Worm (Caenorhabditis elegans) whole organism, mixed stage, embryonic: Measurements from ENCODE around the gene C32H11.4.

Experiments used
- M03D4.4 ChIP-seq: sonication (generic microtip); optimal IDR thresholded peaks from 2 replicates; lab custom pipeline; 2017; ENCODE audit warnings: mild to moderate bottlenecking, missing genetic modification characterization, missing compliant biosample characterization
- bed-3 ChIP-seq: fragments of 200-800 bp; sonication (Bioruptor generic); optimal IDR thresholded peaks from 3 replicates; lab custom pipeline; 2018; ENCODE audit warnings: mild to moderate bottlenecking, missing genetic modification characterization, moderate library complexity, missing compliant biosample characterization
- blmp-1 ChIP-seq: fragments of 150-350 bp; optimal IDR thresholded peaks from 2 replicates; lab custom pipeline; 2014; ENCODE audit warnings: missing biosample characterization, missing genetic modification characterization
- ceh-39 ChIP-seq: fragments of 150-350 bp; optimal IDR thresholded peaks from 2 replicates; lab custom pipeline; 2014; ENCODE audit warnings: missing biosample characterization, missing genetic modification characterization
- ceh-43 ChIP-seq: fragments of 200-800 bp; sonication (Bioruptor generic); optimal IDR thresholded peaks from 2 replicates; lab custom pipeline; 2018; ENCODE audit warnings: mild to moderate bottlenecking, missing genetic modification characterization, moderate library complexity, missing compliant biosample characterization
- ceh-83 ChIP-seq: fragments of 200-800 bp; sonication (Bioruptor generic); optimal IDR thresholded peaks from 2 replicates; lab custom pipeline; 2018; ENCODE audit warnings: mild to moderate bottlenecking, missing genetic modification characterization, missing compliant biosample characterization
- ces-1 ChIP-seq: fragments of 150-350 bp; optimal IDR thresholded peaks from 2 replicates; lab custom pipeline; 2014; ENCODE audit warnings: missing biosample characterization, missing genetic modification reagents, missing genetic modification characterization
- cnd-1 ChIP-seq: fragments of 200-800 bp; sonication (Bioruptor generic); optimal IDR thresholded peaks from 2 replicates; lab custom pipeline; 2018; ENCODE audit warnings: mild to moderate bottlenecking, missing genetic modification characterization, missing compliant biosample characterization
- drap-1 ChIP-seq: fragments of 200-800 bp; sonication (Bioruptor generic); optimal IDR thresholded peaks from 3 replicates; lab custom pipeline; 2018; ENCODE audit warnings: mild to moderate bottlenecking, missing genetic modification characterization, missing compliant biosample characterization
- elt-1 ChIP-seq: sonication (generic microtip); optimal IDR thresholded peaks from 2 replicates; lab custom pipeline; 2017; ENCODE audit warnings: missing genetic modification characterization, mild to moderate bottlenecking, missing compliant biosample characterization, antibody characterized with exemption, moderate library complexity, borderline replicate concordance; ENCODE audit not compliant: insufficient read depth
- elt-3 ChIP-seq: fragments of 150-350 bp; optimal IDR thresholded peaks from 2 replicates; lab custom pipeline; 2014; ENCODE audit warnings: missing biosample characterization, missing genetic modification characterization
- flh-1 ChIP-seq: fragments of 200-800 bp; sonication (Bioruptor generic); optimal IDR thresholded peaks from 2 replicates; lab custom pipeline; 2018; ENCODE audit warnings: mild to moderate bottlenecking, missing genetic modification characterization, moderate library complexity, missing compliant biosample characterization
- ham-2 ChIP-seq: fragments of 200-800 bp; sonication (Bioruptor generic); optimal IDR thresholded peaks from 2 replicates; lab custom pipeline; 2018; ENCODE audit warnings: mild to moderate bottlenecking, missing genetic modification characterization, missing compliant biosample characterization
- hlh-1 ChIP-seq: fragments of 150-350 bp; optimal IDR thresholded peaks from 2 replicates; lab custom pipeline; 2014; ENCODE audit warnings: missing biosample characterization, missing genetic modification reagents, missing genetic modification characterization
- lin-13 ChIP-seq: fragments of 150-350 bp; optimal IDR thresholded peaks from 2 replicates; lab custom pipeline; 2014; ENCODE audit warnings: missing biosample characterization, missing genetic modification characterization
- lin-32 ChIP-seq: fragments of 200-800 bp; sonication (Bioruptor generic); optimal IDR thresholded peaks from 2 replicates; lab custom pipeline; 2018; ENCODE audit warnings: mild to moderate bottlenecking, missing genetic modification characterization, missing compliant biosample characterization
- lsy-2 ChIP-seq: fragments of 150-350 bp; optimal IDR thresholded peaks from 2 replicates; lab custom pipeline; 2014; ENCODE audit warnings: missing biosample characterization, missing genetic modification characterization
- mab-5 ChIP-seq: fragments of 150-350 bp; optimal IDR thresholded peaks from 2 replicates; lab custom pipeline; 2014; ENCODE audit warnings: missing biosample characterization, missing genetic modification characterization
- mep-1 ChIP-seq: fragments of 150-350 bp; optimal IDR thresholded peaks from 2 replicates; lab custom pipeline; 2017; ENCODE audit warnings: missing biosample characterization, missing genetic modification reagents, missing genetic modification characterization, inconsistent platforms
- mls-2 ChIP-seq: sonication (generic microtip); optimal IDR thresholded peaks from 2 replicates; lab custom pipeline; 2016; ENCODE audit warnings: mild to moderate bottlenecking, missing genetic modification characterization, moderate library complexity, missing compliant biosample characterization
- nhr-237 ChIP-seq: fragments of 150-350 bp; optimal IDR thresholded peaks from 2 replicates; lab custom pipeline; 2014; ENCODE audit warnings: missing biosample characterization, missing genetic modification characterization
- nhr-28 ChIP-seq: fragments of 150-350 bp; optimal IDR thresholded peaks from 2 replicates; lab custom pipeline; 2014; ENCODE audit warnings: missing biosample characterization, missing genetic modification characterization
- nhr-76 ChIP-seq: sonication (generic microtip); optimal IDR thresholded peaks from 2 replicates; lab custom pipeline; 2017; ENCODE audit warnings: missing biosample characterization, missing genetic modification characterization
- pha-4 ChIP-seq: fragments of 150-350 bp; optimal IDR thresholded peaks from 2 replicates; lab custom pipeline; 2018; ENCODE audit warnings: missing biosample characterization, missing genetic modification reagents, missing genetic modification characterization
- sem-2 ChIP-seq: fragments of 200-800 bp; sonication (Bioruptor generic); optimal IDR thresholded peaks from 2 replicates; lab custom pipeline; 2018; ENCODE audit warnings: mild to moderate bottlenecking, missing genetic modification characterization, missing compliant biosample characterization
- tbx-8 ChIP-seq: fragments of 200-800 bp; sonication (Bioruptor generic); optimal IDR thresholded peaks from 2 replicates; lab custom pipeline; 2018; ENCODE audit warnings: mild to moderate bottlenecking, missing genetic modification characterization, moderate library complexity, missing compliant biosample characterization
- unc-39 ChIP-seq: fragments of 150-350 bp; optimal IDR thresholded peaks from 2 replicates; lab custom pipeline; 2014; ENCODE audit warnings: missing biosample characterization, missing genetic modification characterization
- unc-62 ChIP-seq: fragments of 150-350 bp; optimal IDR thresholded peaks from 2 replicates; lab custom pipeline; 2014; ENCODE audit warnings: missing biosample characterization, missing genetic modification reagents, missing genetic modification characterization
- ztf-11 ChIP-seq: fragments of 150-350 bp; optimal IDR thresholded peaks from 2 replicates; lab custom pipeline; 2014; ENCODE audit warnings: missing biosample characterization, missing genetic modification characterization

Gene C32H11.4

ce11 chrIV:12898823-12899222, 22.2 kb upstream of the C32H11.4 start:
- no peak for TF ChIP-seq pha-4 (tag; lab: Kevin White, UChicago)

- TF ChIP-seq blmp-1 (no peak), ces-1 (GFP tag; lab: Kevin White, UChicago) (no peak), elt-1 (tag; lab: Kevin White, UChicago) (no peak), mls-2 (tag; lab: Kevin White, UChicago) (no peak)
Measured at ce11 chrIV:12899392-12899791, 21.7 kb upstream of the C32H11.4 start, which contains the start of gene K08D8.9. TSS of gene K08D8.9 (plus strand) at chrIV:12899692.

ce11 chrIV:12900267-12900666, 20.8 kb upstream of the C32H11.4 start, which contains the start of gene K08D8.10:
TSS of gene K08D8.10 (plus strand) at chrIV:12900567.
- TF ChIP-seq elt-3 (tag; lab: Kevin White, UChicago) (no peak), bed-3 (no peak), ham-2 (no peak), mab-5 (tag; lab: Kevin White, UChicago) (no peak), unc-62 (no peak), pha-4 (tag; lab: Kevin White, UChicago) (no peak), M03D4.4 (tag; lab: Kevin White, UChicago) (no peak), nhr-76 (tag; lab: Kevin White, UChicago) (no peak), nhr-28 (no peak), ztf-11 (tag; lab: Kevin White, UChicago) (no peak), hlh-1 (tag; lab: Kevin White, UChicago) (no peak), ceh-43 (GFP tag; lab: Kevin White, UChicago) (no peak)

ce11 chrIV:12901602-12902001, 19.5 kb upstream of the C32H11.4 start:
- no peak for TF ChIP-seq ham-2
- no peak for TF ChIP-seq flh-1 (GFP tag; lab: Kevin White, UChicago)
- TF ChIP-seq ceh-39 (tag; lab: Kevin White, UChicago), result no peak
- TF ChIP-seq ces-1 (GFP tag; lab: Kevin White, UChicago), result no peak
- no peak for TF ChIP-seq mab-5 (tag; lab: Kevin White, UChicago)
- no peak for TF ChIP-seq lsy-2 (tag; lab: Kevin White, UChicago)
- TF ChIP-seq nhr-237 (tag; lab: Kevin White, UChicago), result no peak

- TF ChIP-seq pha-4 (tag; lab: Kevin White, UChicago) (no peak), lsy-2 (tag; lab: Kevin White, UChicago) (no peak), ztf-11 (tag; lab: Kevin White, UChicago) (no peak), ceh-43 (GFP tag; lab: Kevin White, UChicago) (no peak), bed-3 (no peak), drap-1 (no peak), tbx-8 (GFP tag; lab: Kevin White, UChicago) (no peak), mls-2 (tag; lab: Kevin White, UChicago) (no peak), ceh-39 (tag; lab: Kevin White, UChicago) (no peak), ceh-83 (GFP tag; lab: Kevin White, UChicago) (no peak), ces-1 (GFP tag; lab: Kevin White, UChicago) (no peak), cnd-1 (tag; lab: Kevin White, UChicago) (no peak), nhr-237 (tag; lab: Kevin White, UChicago) (no peak), hlh-1 (tag; lab: Kevin White, UChicago) (no peak), mep-1 (no peak), sem-2 (GFP tag; lab: Kevin White, UChicago) (no peak), nhr-76 (tag; lab: Kevin White, UChicago) (no peak), lin-13 (tag; lab: Kevin White, UChicago) (no peak), flh-1 (GFP tag; lab: Kevin White, UChicago) (no peak)
- TF ChIP-seq, all 35 proteins: peak for 0
Measured at ce11 chrIV:12902430-12903110, 18.5 kb upstream of the C32H11.4 start, which contains the start of gene K08D8.2. TSS of gene K08D8.2 (plus strand) at chrIV:12903060.

ce11 chrIV:12903687-12904086, 17.4 kb upstream of the C32H11.4 start:
- TF ChIP-seq lsy-2 (tag; lab: Kevin White, UChicago) (no peak), flh-1 (GFP tag; lab: Kevin White, UChicago) (no peak), elt-1 (tag; lab: Kevin White, UChicago) (no peak), cnd-1 (tag; lab: Kevin White, UChicago) (no peak), lin-13 (tag; lab: Kevin White, UChicago) (no peak), tbx-8 (GFP tag; lab: Kevin White, UChicago) (no peak), lin-32 (GFP tag; lab: Kevin White, UChicago) (no peak), elt-3 (tag; lab: Kevin White, UChicago) (no peak), M03D4.4 (tag; lab: Kevin White, UChicago) (no peak), mep-1 (no peak), ceh-43 (GFP tag; lab: Kevin White, UChicago) (no peak), ceh-83 (GFP tag; lab: Kevin White, UChicago) (no peak), nhr-28 (no peak), blmp-1 (no peak), mab-5 (tag; lab: Kevin White, UChicago) (no peak), unc-39 (tag; lab: Kevin White, UChicago) (no peak), sem-2 (GFP tag; lab: Kevin White, UChicago) (no peak)
- TF ChIP-seq, all 35 proteins: peak for 0
